Fruit fly (Drosophila melanogaster): Measurements from ENCODE around the gene CG33191.

DNA sequence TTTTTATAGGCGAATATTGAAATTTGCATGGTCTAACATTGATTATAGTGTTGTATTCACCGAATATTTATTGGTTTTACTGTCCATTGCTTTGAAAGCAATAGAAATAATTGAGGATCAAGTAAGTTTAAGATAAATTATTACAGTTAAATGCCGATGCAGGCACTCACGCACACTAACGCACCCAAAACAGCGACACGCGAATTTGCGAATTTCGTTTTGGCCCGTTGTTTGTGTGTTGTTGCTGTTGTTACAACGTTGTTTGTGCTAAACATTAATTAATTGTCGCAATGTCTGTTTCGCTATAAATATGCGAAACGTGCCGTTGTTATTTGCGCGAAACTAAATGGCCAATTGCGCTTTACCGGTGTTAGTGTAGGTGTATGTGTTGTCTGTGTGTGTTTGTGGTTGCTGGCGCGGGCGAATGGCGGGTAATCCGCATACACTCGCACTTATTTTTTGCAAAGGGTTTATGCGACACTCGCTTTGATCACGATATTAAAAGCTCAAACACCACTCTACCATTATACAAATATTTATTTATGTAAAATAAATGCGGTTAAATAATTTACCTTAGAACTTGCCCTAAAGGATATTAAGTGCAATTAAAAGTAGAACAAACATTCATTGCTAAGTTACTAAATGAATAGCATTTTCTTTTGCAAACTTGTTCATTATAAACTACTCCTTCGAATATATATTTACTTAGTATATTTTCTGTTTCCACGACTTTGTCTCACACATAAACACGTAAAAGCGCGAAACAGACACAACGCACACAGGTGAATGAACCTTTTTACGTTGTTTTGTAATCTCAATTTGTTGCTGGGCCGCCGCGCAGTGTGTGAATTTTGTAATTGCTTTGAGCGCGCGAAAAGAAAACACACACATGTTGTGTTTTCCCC lies 31.6 kb downstream of the CG33191 start:
- TF ChIP-seq Myc (optimal IDR thresholded peaks at IDR 0.05) (no peak), ttk (optimal IDR thresholded peaks at IDR 0.05) (no peak), h (optimal IDR thresholded peaks at IDR 0.05) (no peak), Sin3A (optimal IDR thresholded peaks at IDR 0.05) (no peak), psq (optimal IDR thresholded peaks at IDR 0.05) (no peak)
